Fruit fly (Drosophila melanogaster) whole organism, wandering third instar larva: Measurements from ENCODE around the gene CG46434.

Source experiments
- Abd-B ChIP-seq: fragments of >200 bp; optimal IDR thresholded peaks from 2 replicates; lab custom pipeline; 2017; ENCODE audit warnings: missing biosample characterization, missing genetic modification characterization
- CG32264 ChIP-seq: fragments of 200-800 bp; sonication (Bioruptor generic); optimal IDR thresholded peaks from 2 replicates; lab custom pipeline; 2016; ENCODE audit warnings: missing biosample characterization, missing genetic modification characterization
- CG9705 ChIP-seq: fragments of 200-800 bp; sonication (Bioruptor generic); optimal IDR thresholded peaks from 2 replicates; lab custom pipeline; 2018; ENCODE audit warnings: missing biosample characterization, mild to moderate bottlenecking, missing genetic modification characterization
- CrebA ChIP-seq: fragments of 200-800 bp; sonication (Bioruptor generic); optimal IDR thresholded peaks from 2 replicates; lab custom pipeline; 2016; ENCODE audit warnings: missing biosample characterization, mild to moderate bottlenecking, missing genetic modification characterization, borderline replicate concordance
- Dfd ChIP-seq: fragments of >200 bp; optimal IDR thresholded peaks from 2 replicates; lab custom pipeline; 2017; ENCODE audit warnings: missing biosample characterization, missing genetic modification characterization
- Dif ChIP-seq: fragments of 200-275, 200-300 bp; sonication (Bioruptor generic); optimal IDR thresholded peaks from 2 replicates; lab custom pipeline; 2018; ENCODE audit warnings: missing biosample characterization, missing genetic modification characterization; ENCODE audit not compliant: partially characterized antibody
- GATAd ChIP-seq: sonication (Bioruptor generic); optimal IDR thresholded peaks from 2 replicates; lab custom pipeline; 2016; ENCODE audit warnings: missing biosample characterization, missing genetic modification characterization
- HLH106 ChIP-seq: fragments of 200-800 bp; optimal IDR thresholded peaks from 3 replicates; lab custom pipeline; 2019; ENCODE audit warnings: missing biosample characterization, mild to moderate bottlenecking, missing genetic modification characterization, moderate library complexity
- Hr78 ChIP-seq: fragments of >200 bp; optimal IDR thresholded peaks from 2 replicates; lab custom pipeline; 2017; ENCODE audit warnings: missing biosample characterization, missing genetic modification characterization
- Hr83 ChIP-seq: fragments of 200-300 bp; sonication (Bioruptor generic); optimal IDR thresholded peaks from 2 replicates; lab custom pipeline; 2016; ENCODE audit warnings: missing biosample characterization, mild to moderate bottlenecking, missing genetic modification characterization, moderate library complexity; ENCODE audit not compliant: poor library complexity, severe bottlenecking
- Jra ChIP-seq: sonication (Bioruptor generic); optimal IDR thresholded peaks from 2 replicates; lab custom pipeline; 2016; ENCODE audit warnings: missing biosample characterization, missing genetic modification characterization
- Mio ChIP-seq: sonication (Bioruptor generic); optimal IDR thresholded peaks from 2 replicates; lab custom pipeline; 2016; ENCODE audit warnings: missing biosample characterization, missing genetic modification characterization
- OdsH ChIP-seq: fragments of 200-800 bp; sonication (Bioruptor generic); optimal IDR thresholded peaks from 2 replicates; lab custom pipeline; 2016; ENCODE audit warnings: missing biosample characterization, mild to moderate bottlenecking, missing genetic modification characterization
- Rel ChIP-seq, 2 experiments: fragments of 200-800 bp; sonication (Bioruptor generic) in 1 of 2; optimal IDR thresholded peaks; 2 replicates in 1 of 2; 3 replicates in 1 of 2; lab custom pipeline; 2016 to 2019; ENCODE audit warnings: mild to moderate bottlenecking in 2 of 2, missing biosample characterization in 2 of 2, missing genetic modification characterization in 2 of 2, moderate library complexity in 1 of 2
- Sp1 ChIP-seq: fragments of 200-800 bp; sonication (Bioruptor generic); optimal IDR thresholded peaks from 3 replicates; lab custom pipeline; 2019; ENCODE audit warnings: missing biosample characterization, mild to moderate bottlenecking, missing genetic modification characterization, moderate library complexity
- Vsx2 ChIP-seq: fragments of 200-300, 225-300 bp; sonication (Bioruptor generic); optimal IDR thresholded peaks from 2 replicates; lab custom pipeline; 2018; ENCODE audit warnings: missing biosample characterization, missing genetic modification characterization; ENCODE audit not compliant: partially characterized antibody
- brk ChIP-seq: fragments of 200-800 bp; sonication (Bioruptor generic); optimal IDR thresholded peaks from 2 replicates; lab custom pipeline; 2016; ENCODE audit warnings: missing biosample characterization, mild to moderate bottlenecking, missing genetic modification characterization
- dl ChIP-seq, 2 experiments: fragments of 175-275, 200-275 bp in 1 of 2; fragments of 200-275 bp in 1 of 2; sonication (Bioruptor generic); optimal IDR thresholded peaks; lab custom pipeline; 2018; ENCODE audit warnings: mild to moderate bottlenecking in 2 of 2, missing biosample characterization in 2 of 2, missing genetic modification characterization in 2 of 2, moderate library complexity in 2 of 2; ENCODE audit not compliant: partially characterized antibody in 2 of 2, insufficient read depth in 1 of 2
- dmrt93B ChIP-seq: fragments of 200-800 bp; sonication (Bioruptor generic); optimal IDR thresholded peaks from 2 replicates; lab custom pipeline; 2018; ENCODE audit warnings: missing biosample characterization, mild to moderate bottlenecking, missing genetic modification characterization
- dsf ChIP-seq: sonication (Bioruptor generic); optimal IDR thresholded peaks from 2 replicates; lab custom pipeline; 2016; ENCODE audit warnings: missing biosample characterization, missing genetic modification characterization, borderline replicate concordance
- foxo ChIP-seq, 2 experiments: fragments of 200-800 bp; sonication (Bioruptor generic); optimal IDR thresholded peaks; 2 replicates in 1 of 2; 3 replicates in 1 of 2; lab custom pipeline; 2016 to 2017; ENCODE audit warnings: missing biosample characterization in 2 of 2, missing genetic modification characterization in 2 of 2
- fru ChIP-seq: fragments of 200-800 bp; sonication (Bioruptor generic); optimal IDR thresholded peaks from 3 replicates; lab custom pipeline; 2016; ENCODE audit warnings: missing biosample characterization, mild to moderate bottlenecking, missing genetic modification characterization
- h ChIP-seq: fragments of 200-800 bp; sonication (Bioruptor generic); optimal IDR thresholded peaks from 3 replicates; lab custom pipeline; 2016; ENCODE audit warnings: missing biosample characterization, mild to moderate bottlenecking, missing genetic modification characterization
- jim ChIP-seq: fragments of 175-275, 200-325 bp; sonication (Bioruptor generic); optimal IDR thresholded peaks from 2 replicates; lab custom pipeline; 2016; ENCODE audit warnings: missing biosample characterization, mild to moderate bottlenecking, missing genetic modification characterization
- lola ChIP-seq: fragments of >200 bp; optimal IDR thresholded peaks from 2 replicates; lab custom pipeline; 2017; ENCODE audit warnings: missing biosample characterization, missing genetic modification characterization
- psq ChIP-seq: fragments of 200-800 bp; sonication (Bioruptor generic); optimal IDR thresholded peaks from 3 replicates; lab custom pipeline; 2017; ENCODE audit warnings: missing biosample characterization, mild to moderate bottlenecking, missing genetic modification characterization, moderate library complexity
- rgr ChIP-seq: fragments of 200-800 bp; sonication (Bioruptor generic); optimal IDR thresholded peaks from 3 replicates; lab custom pipeline; 2016; ENCODE audit warnings: missing biosample characterization, mild to moderate bottlenecking, missing genetic modification characterization
- sage ChIP-seq: fragments of 200-800 bp; sonication (Bioruptor generic); optimal IDR thresholded peaks from 2 replicates; lab custom pipeline; 2016; ENCODE audit warnings: missing biosample characterization, mild to moderate bottlenecking, missing genetic modification characterization
- sv ChIP-seq: fragments of 200-800 bp; sonication (Bioruptor generic); optimal IDR thresholded peaks from 3 replicates; lab custom pipeline; 2016; ENCODE audit warnings: missing biosample characterization, missing genetic modification characterization
- tai ChIP-seq: sonication (Bioruptor generic); optimal IDR thresholded peaks from 2 replicates; lab custom pipeline; 2016; ENCODE audit warnings: missing biosample characterization, missing genetic modification characterization
- usp ChIP-seq: fragments of >200 bp; optimal IDR thresholded peaks from 2 replicates; lab custom pipeline; 2017; ENCODE audit warnings: missing biosample characterization, missing genetic modification characterization
- woc ChIP-seq: sonication (Bioruptor generic); optimal IDR thresholded peaks from 2 replicates; lab custom pipeline; 2016; ENCODE audit warnings: missing biosample characterization, mild to moderate bottlenecking, missing genetic modification characterization

Gene CG46434

DNA sequence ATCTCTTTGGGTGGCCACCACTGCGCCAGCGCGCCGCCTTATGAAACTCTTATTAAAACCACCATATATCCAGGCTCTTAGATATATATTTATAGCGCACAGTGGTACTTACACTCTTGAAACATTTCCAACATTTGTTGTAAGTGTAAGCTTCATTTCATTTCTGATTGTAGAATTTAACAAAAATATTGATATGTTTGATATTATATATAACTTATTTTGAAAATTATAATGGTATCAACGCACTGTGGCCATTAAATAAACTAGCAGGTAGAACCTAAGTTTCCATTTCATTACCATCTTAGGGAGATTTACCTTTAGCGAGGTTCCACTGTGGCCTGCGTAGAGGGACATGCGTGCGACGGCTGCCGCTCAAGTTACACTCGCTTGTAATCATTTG lies 19.3 kb downstream of the CG46434 start:
- no peak for TF ChIP-seq Mio (GFP tag; lab: Kevin White, UChicago)
- no peak for TF ChIP-seq sv (GFP tag; lab: Kevin White, UChicago)
- TF ChIP-seq CG9705: no peak
- no peak for TF ChIP-seq dl (GFP tag; optimal IDR thresholded peaks at IDR 0.05; lab: Kevin White, UChicago; ENCODE audit: insufficient read depth in 1 of 2, partially characterized antibody in 2 of 2)
- TF ChIP-seq h (GFP tag; lab: Kevin White, UChicago): no peak
- TF ChIP-seq psq (GFP tag; lab: Kevin White, UChicago): no peak
- TF ChIP-seq Hr83 (GFP tag; lab: Kevin White, UChicago): no peak
- TF ChIP-seq OdsH (GFP tag; lab: Kevin White, UChicago): no peak
- TF ChIP-seq Vsx2 (GFP tag; lab: Kevin White, UChicago): no peak
- TF ChIP-seq CG32264 (GFP tag; lab: Kevin White, UChicago): no peak
- TF ChIP-seq Dif (GFP tag; lab: Kevin White, UChicago): no peak
- TF ChIP-seq Hr78 (GFP tag; lab: Kevin White, UChicago): no peak
- TF ChIP-seq CrebA (GFP tag; lab: Kevin White, UChicago): no peak
- no peak for TF ChIP-seq GATAd (GFP tag; lab: Kevin White, UChicago)
- no peak for TF ChIP-seq sage (GFP tag; lab: Kevin White, UChicago)

DNA sequence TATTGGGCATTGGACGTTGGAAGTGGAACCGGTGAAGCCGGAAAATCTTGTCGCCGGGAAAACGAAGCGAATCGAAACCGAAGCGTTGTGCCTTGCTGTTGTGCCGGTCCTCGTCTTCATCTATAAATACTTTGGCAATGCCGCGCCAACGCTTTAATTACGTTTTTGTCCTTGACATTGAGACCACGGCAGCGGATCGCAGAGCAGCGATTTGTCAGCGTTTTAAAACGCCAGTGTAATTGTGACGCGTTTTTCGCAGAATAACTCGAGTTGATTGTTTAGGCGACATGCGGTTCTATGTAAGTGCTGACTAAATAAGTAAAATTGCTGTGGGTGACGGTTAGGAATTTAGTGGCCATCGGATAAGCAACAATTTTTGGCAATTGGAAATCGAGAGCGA lies 22.9 kb downstream of the CG46434 start:
- TF ChIP-seq jim (GFP tag; lab: Kevin White, UChicago) (no peak), woc (GFP tag; lab: Kevin White, UChicago) (no peak), Dfd (GFP tag; lab: Kevin White, UChicago) (no peak), sv (GFP tag; lab: Kevin White, UChicago) (no peak), GATAd (GFP tag; lab: Kevin White, UChicago) (no peak), foxo (GFP tag; optimal IDR thresholded peaks at IDR 0.05; lab: Kevin White, UChicago) (no peak), sage (GFP tag; lab: Kevin White, UChicago) (no peak), Jra (GFP tag; lab: Kevin White, UChicago) (no peak), Hr78 (GFP tag; lab: Kevin White, UChicago) (no peak), Rel (GFP tag; optimal IDR thresholded peaks at IDR 0.05; lab: Kevin White, UChicago) (no peak), Rel (tag; optimal IDR thresholded peaks at IDR 0.05; lab: Kevin White, UChicago) (no peak), Vsx2 (GFP tag; lab: Kevin White, UChicago) (no peak), lola (no peak), usp (GFP tag; lab: Kevin White, UChicago) (no peak), tai (no peak), OdsH (GFP tag; lab: Kevin White, UChicago) (no peak), Mio (GFP tag; lab: Kevin White, UChicago) (no peak), brk (GFP tag; lab: Kevin White, UChicago) (no peak)

- TF ChIP-seq GATAd (GFP tag; lab: Kevin White, UChicago): no peak
- TF ChIP-seq CG9705: no peak
- no peak for TF ChIP-seq dsf (GFP tag; lab: Kevin White, UChicago)
- TF ChIP-seq Sp1 (GFP tag; lab: Kevin White, UChicago): no peak
- TF ChIP-seq Abd-B (GFP tag; lab: Kevin White, UChicago): no peak
- TF ChIP-seq sage (GFP tag; lab: Kevin White, UChicago): no peak
- no peak for TF ChIP-seq Jra (GFP tag; lab: Kevin White, UChicago)
- TF ChIP-seq h (GFP tag; lab: Kevin White, UChicago): no peak
- no peak for TF ChIP-seq Hr83 (GFP tag; lab: Kevin White, UChicago)
- no peak for TF ChIP-seq Hr78 (GFP tag; lab: Kevin White, UChicago)
- TF ChIP-seq tai: no peak
Measured at dm6 chr3L:19520645-19521044, 23.4 kb downstream of the CG46434 start, which contains the start of gene Cpr76Bc. Gene Cpr76Bc (plus strand): TSS chr3L:19520945.

dm6 chr3L:19519349-19519748 lies 24.7 kb downstream of the CG46434 start, which contains the start of gene Cpr76Bb:
Gene Cpr76Bb (plus strand): TSS chr3L:19519649.
- TF ChIP-seq CG9705: no peak
- no peak for TF ChIP-seq fru (GFP tag; lab: Kevin White, UChicago)
- TF ChIP-seq dl (GFP tag; optimal IDR thresholded peaks at IDR 0.05; lab: Kevin White, UChicago; ENCODE audit: insufficient read depth in 1 of 2, partially characterized antibody in 2 of 2): no peak
- no peak for TF ChIP-seq rgr (GFP tag; lab: Kevin White, UChicago)
- no peak for TF ChIP-seq Dfd (GFP tag; lab: Kevin White, UChicago)
- no peak for TF ChIP-seq CrebA (GFP tag; lab: Kevin White, UChicago)
- TF ChIP-seq tai: no peak
- TF ChIP-seq dmrt93B (GFP tag; lab: Kevin White, UChicago): no peak
- no peak for TF ChIP-seq HLH106 (tag; lab: Kevin White, UChicago)
- TF ChIP-seq Rel (GFP tag; optimal IDR thresholded peaks at IDR 0.05; lab: Kevin White, UChicago): no peak
- TF ChIP-seq Rel (tag; optimal IDR thresholded peaks at IDR 0.05; lab: Kevin White, UChicago): no peak
- no peak for TF ChIP-seq psq (GFP tag; lab: Kevin White, UChicago)
- TF ChIP-seq Jra (GFP tag; lab: Kevin White, UChicago): no peak
- no peak for TF ChIP-seq lola
- no peak for TF ChIP-seq CG32264 (GFP tag; lab: Kevin White, UChicago)
- TF ChIP-seq Vsx2 (GFP tag; lab: Kevin White, UChicago): no peak
- no peak for TF ChIP-seq usp (GFP tag; lab: Kevin White, UChicago)
- TF ChIP-seq, all 38 proteins: peak for 0
